Worm (Caenorhabditis elegans): ENCODE measurements around the gene oef-1.
A peak's percentile ranks its signal among the peaks of the same experiment; 100 is the strongest.

The oef-1 gene

ce11 chrIV:7559237-7559636 lies 11.0 kb downstream of the oef-1 start (continued):
- no peak for TF ChIP-seq attf-3 (GFP tag; conservative IDR thresholded peaks at IDR 0.05)
- TF ChIP-seq rcor-1 (GFP tag; IDR thresholded peaks at IDR 0.05) = no peak
- no peak for TF ChIP-seq tbp1 (GFP tag; optimal IDR thresholded peaks at IDR 0.05)
- TF ChIP-seq nhr-90 (tag; optimal IDR thresholded peaks at IDR 0.05) = no peak
- no peak for TF ChIP-seq ztf-25 (GFP tag; IDR thresholded peaks at IDR 0.05)
- TF ChIP-seq snpc-3.4 (tag; optimal IDR thresholded peaks at IDR 0.05) = peak; percentile 33
- no peak for TF ChIP-seq attf-5 (GFP tag; optimal IDR thresholded peaks at IDR 0.05)
- no peak for TF ChIP-seq pha-4 (tag; optimal IDR thresholded peaks at IDR 0.05)
- no peak for TF ChIP-seq Y56A3A.18 (GFP tag; IDR thresholded peaks at IDR 0.05)
- TF ChIP-seq madf-8 (GFP tag; conservative IDR thresholded peaks at IDR 0.05) = no peak
- no peak for TF ChIP-seq unc-62 (GFP tag; optimal IDR thresholded peaks at IDR 0.05)
- TF ChIP-seq sea-2 (GFP tag; IDR thresholded peaks at IDR 0.05) = no peak
- TF ChIP-seq tlf-1 (GFP tag; optimal IDR thresholded peaks at IDR 0.05) = peak; percentile 7
- no peak for TF ChIP-seq K12H6.12 (tag; optimal IDR thresholded peaks at IDR 0.05)
- peak; percentile 21; the same call in 1 of the 2 replicates for TF ChIP-seq madf-6 (GFP tag; IDR thresholded peaks at IDR 0.05)
- TF ChIP-seq cebp-2 (GFP tag; IDR thresholded peaks at IDR 0.05) = 0 out of 2 replicates have a peak, but pooled peaks have one; percentile 6
- no peak for TF ChIP-seq lin-26 (GFP tag; IDR thresholded peaks at IDR 0.05)
- no peak for TF ChIP-seq ceh-58 (GFP tag; IDR thresholded peaks at IDR 0.05)
- no peak for TF ChIP-seq let-526 (GFP tag; IDR thresholded peaks at IDR 0.05)
- TF ChIP-seq ccch-3 (GFP tag; optimal IDR thresholded peaks at IDR 0.05) = no peak
- TF ChIP-seq B0035.1 (tag; optimal IDR thresholded peaks at IDR 0.05) = no peak
- no peak for TF ChIP-seq nfya-1 (tag; optimal IDR thresholded peaks at IDR 0.05; ENCODE audit: borderline replicate concordance, insufficient read depth)
- peak; percentile 82 for TF ChIP-seq F49E8.2 (tag; optimal IDR thresholded peaks at IDR 0.05; ENCODE audit: insufficient read depth)
- no peak for TF ChIP-seq ztf-6 (GFP tag; IDR thresholded peaks at IDR 0.05)
- TF ChIP-seq hsf-1 (GFP tag; IDR thresholded peaks at IDR 0.05) = peak; percentile 51; the same call in 1 of the 2 replicates
- TF ChIP-seq dox-1 (GFP tag; IDR thresholded peaks at IDR 0.05) = no peak
- TF ChIP-seq egl-44 (GFP tag; IDR thresholded peaks at IDR 0.05) = no peak
- TF ChIP-seq ZK185.1 (tag; optimal IDR thresholded peaks at IDR 0.05; ENCODE audit: poor library complexity, severe bottlenecking) = no peak
- TF ChIP-seq F39B2.1 (GFP tag; IDR thresholded peaks at IDR 0.05) = no peak
- no peak for TF ChIP-seq xnd-1 (tag; optimal IDR thresholded peaks at IDR 0.05)
- TF ChIP-seq ztf-26 (tag; optimal IDR thresholded peaks at IDR 0.05) = no peak
- no peak for TF ChIP-seq F57C9.4 (tag; optimal IDR thresholded peaks at IDR 0.05)
- no peak for TF ChIP-seq ztf-22 (GFP tag; optimal IDR thresholded peaks at IDR 0.05)
- TF ChIP-seq F33H1.4 (GFP tag; IDR thresholded peaks at IDR 0.05) = no peak

- TF ChIP-seq ztf-26 (tag; optimal IDR thresholded peaks at IDR 0.05) (no peak), B0035.1 (tag; optimal IDR thresholded peaks at IDR 0.05) (no peak), Y53G8AR.9 (GFP tag; conservative IDR thresholded peaks at IDR 0.05) (no peak), madf-3 (GFP tag; IDR thresholded peaks at IDR 0.05) (peak; percentile 81), snpc-1.1 (tag; optimal IDR thresholded peaks at IDR 0.05; ENCODE audit: insufficient read depth) (no peak), F37B4.10 (GFP tag; IDR thresholded peaks at IDR 0.05) (no peak), F23B12.7 (tag; optimal IDR thresholded peaks at IDR 0.05; ENCODE audit: insufficient read depth) (peak; percentile 78), nhr-80 (tag; optimal IDR thresholded peaks at IDR 0.05) (peak; percentile 12), C06A6.2 (GFP tag; conservative IDR thresholded peaks at IDR 0.05) (no peak), nhr-179 (tag; optimal IDR thresholded peaks at IDR 0.05) (no peak), attf-5 (GFP tag; optimal IDR thresholded peaks at IDR 0.05) (peak; percentile 86), dox-1 (GFP tag; IDR thresholded peaks at IDR 0.05) (peak; percentile 28; the same call in 1 of the 2 replicates), rec-8 (tag; optimal IDR thresholded peaks at IDR 0.05) (no peak), ceh-100 (GFP tag; IDR thresholded peaks at IDR 0.05) (peak; percentile 56; the same call in 1 of the 2 replicates), Y95B8A.8 (GFP tag; IDR thresholded peaks at IDR 0.05) (no peak), Y67H2A.10 (GFP tag; conservative IDR thresholded peaks at IDR 0.05) (no peak), ztf-3 (GFP tag; optimal IDR thresholded peaks at IDR 0.05) (no peak), let-526 (GFP tag; IDR thresholded peaks at IDR 0.05) (no peak)
These were observed 13.5 kb downstream of the oef-1 start, which contains the start of gene ima-3 for ce11 chrIV:7561614-7562142. ima-3 (minus strand) TSS chrIV:7561664.

Measured in whole organism, young adult.